Worm (Caenorhabditis elegans): ENCODE measurements around the gene C06H5.11.

DNA sequence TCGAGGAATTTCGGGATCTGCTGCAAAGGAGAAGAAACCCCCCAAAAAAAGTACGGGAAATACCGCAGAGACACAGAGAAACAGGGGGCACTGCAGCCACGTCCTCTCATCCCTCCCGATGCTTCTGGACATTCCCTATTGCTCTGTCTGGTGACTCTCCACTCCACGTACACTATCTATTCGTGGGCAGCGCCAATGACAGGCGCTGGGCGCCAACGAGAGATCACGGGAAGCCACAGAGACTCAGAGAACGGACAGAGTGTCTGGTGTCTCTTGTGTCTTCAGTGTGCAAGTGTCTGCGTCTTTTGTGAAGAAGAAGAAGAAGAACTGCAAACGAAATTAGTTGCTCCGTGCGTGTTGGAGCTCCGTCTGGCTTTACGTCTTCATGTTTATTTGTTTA lies 36.0 kb downstream of the C06H5.11 start:
- TF ChIP-seq ref-1 (GFP tag; conservative IDR thresholded peaks at IDR 0.05) (no peak), ztf-23 (GFP tag; IDR thresholded peaks at IDR 0.05) (no peak), ztf-29 (GFP tag; IDR thresholded peaks at IDR 0.05) (no peak), klf-2 (GFP tag; conservative IDR thresholded peaks at IDR 0.05) (no peak)

All from whole organism, midembryonic.